Fruit fly (Drosophila melanogaster): ENCODE measurements around the gene CG43779.

dm6 chr2L:13304488-13304887, 2.1 kb downstream of the CG43779 start, which contains the start of gene CG16825:
- no peak for TF ChIP-seq CG7045 (GFP tag; optimal IDR thresholded peaks at IDR 0.05)
- no peak for TF ChIP-seq kay (GFP tag; ENCODE audit: borderline replicate concordance)
- no peak for TF ChIP-seq tj (GFP tag; optimal IDR thresholded peaks at IDR 0.05)
- TF ChIP-seq CG7101 (tag; optimal IDR thresholded peaks at IDR 0.05) = no peak
- TF ChIP-seq ovo (GFP tag; optimal IDR thresholded peaks at IDR 0.05) = no peak
- TF ChIP-seq cic (GFP tag; optimal IDR thresholded peaks at IDR 0.05) = no peak
- TF ChIP-seq bab1 (GFP tag; optimal IDR thresholded peaks at IDR 0.05) = no peak
- TF ChIP-seq CG1620 (GFP tag; optimal IDR thresholded peaks at IDR 0.05) = no peak
- TF ChIP-seq Mnt (GFP tag; optimal IDR thresholded peaks at IDR 0.05) = no peak
- no peak for TF ChIP-seq toe (GFP tag; optimal IDR thresholded peaks at IDR 0.05)
- no peak for TF ChIP-seq CG11617 (GFP tag; optimal IDR thresholded peaks at IDR 0.05)
- TF ChIP-seq CG5204 (GFP tag; optimal IDR thresholded peaks at IDR 0.05) = no peak
- TF ChIP-seq CG12768 (GFP tag; optimal IDR thresholded peaks at IDR 0.05) = no peak
- TF ChIP-seq pad (GFP tag; optimal IDR thresholded peaks at IDR 0.05) = no peak

All from whole organism, adult.